Fruit fly (Drosophila melanogaster) Kc167 (cell line): ENCODE results near the gene CG5382.

Experiments used
- Myc ChIP-seq: fragments of >200 bp; optimal IDR thresholded peaks from 2 replicates; lab custom pipeline; 2017; ENCODE audit warnings: missing external identifiers
- Sin3A ChIP-seq: fragments of >200 bp; optimal IDR thresholded peaks from 2 replicates; lab custom pipeline; 2018; ENCODE audit warnings: missing external identifiers
- h ChIP-seq: fragments of >200 bp; optimal IDR thresholded peaks from 3 replicates; lab custom pipeline; 2018; ENCODE audit warnings: missing external identifiers
- insv ChIP-seq: fragments of >200 bp; optimal IDR thresholded peaks from 3 replicates; lab custom pipeline; 2018; ENCODE audit warnings: missing external identifiers
- psq ChIP-seq: fragments of >200 bp; optimal IDR thresholded peaks from 2 replicates; lab custom pipeline; 2017; ENCODE audit warnings: missing external identifiers
- ttk ChIP-seq: sonication (Bioruptor generic); optimal IDR thresholded peaks from 2 replicates; lab custom pipeline; 2017; ENCODE audit warnings: missing external identifiers

CG5382 gene

DNA sequence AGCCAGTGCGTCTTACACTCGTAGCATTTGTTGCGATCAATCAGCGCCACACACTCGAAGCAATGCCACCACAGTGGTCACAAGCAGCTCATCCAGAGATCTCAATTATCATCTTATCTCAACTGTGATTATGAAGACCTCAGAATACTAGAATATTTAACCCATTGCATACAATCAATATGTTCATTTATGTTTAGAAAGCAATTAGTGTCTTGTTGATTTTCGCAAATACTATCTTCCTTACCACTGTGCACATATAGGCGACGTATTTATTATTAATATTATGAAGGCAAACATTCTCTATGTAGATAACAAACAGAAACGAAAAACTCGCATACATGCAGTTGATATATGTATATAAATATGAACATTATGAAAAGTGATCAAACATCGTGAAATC lies 7.0 kb downstream of the CG5382 start:
- TF ChIP-seq h (lab: Kevin White, UChicago) (no peak), Myc (no peak), insv (lab: Kevin White, UChicago) (no peak), Sin3A (lab: Kevin White, UChicago) (no peak), ttk (lab: Kevin White, UChicago) (no peak), psq (lab: Kevin White, UChicago) (no peak)

DNA sequence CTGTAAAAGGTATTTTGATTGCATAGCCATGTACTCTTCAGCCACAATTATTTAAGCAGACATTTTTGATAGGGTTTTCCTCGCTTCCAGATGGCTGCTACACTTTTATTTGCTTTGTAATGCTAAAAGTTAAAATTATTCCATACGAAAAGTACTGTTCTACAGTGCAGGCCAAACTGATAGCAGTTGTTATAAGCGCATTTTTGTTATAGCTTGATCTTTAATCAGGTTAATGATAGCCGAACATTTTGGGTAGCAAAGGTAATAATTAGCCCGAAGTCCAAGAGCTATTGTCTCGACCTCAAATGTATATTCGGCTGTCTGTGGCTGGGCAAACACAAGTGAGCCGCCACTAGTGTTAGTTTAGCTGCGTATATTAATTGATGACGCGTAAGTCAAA lies 7.8 kb downstream of the CG5382 start:
- TF ChIP-seq psq (lab: Kevin White, UChicago) (no peak), insv (lab: Kevin White, UChicago) (no peak), h (lab: Kevin White, UChicago) (no peak), Sin3A (lab: Kevin White, UChicago) (no peak), ttk (lab: Kevin White, UChicago) (no peak), Myc (no peak)

DNA sequence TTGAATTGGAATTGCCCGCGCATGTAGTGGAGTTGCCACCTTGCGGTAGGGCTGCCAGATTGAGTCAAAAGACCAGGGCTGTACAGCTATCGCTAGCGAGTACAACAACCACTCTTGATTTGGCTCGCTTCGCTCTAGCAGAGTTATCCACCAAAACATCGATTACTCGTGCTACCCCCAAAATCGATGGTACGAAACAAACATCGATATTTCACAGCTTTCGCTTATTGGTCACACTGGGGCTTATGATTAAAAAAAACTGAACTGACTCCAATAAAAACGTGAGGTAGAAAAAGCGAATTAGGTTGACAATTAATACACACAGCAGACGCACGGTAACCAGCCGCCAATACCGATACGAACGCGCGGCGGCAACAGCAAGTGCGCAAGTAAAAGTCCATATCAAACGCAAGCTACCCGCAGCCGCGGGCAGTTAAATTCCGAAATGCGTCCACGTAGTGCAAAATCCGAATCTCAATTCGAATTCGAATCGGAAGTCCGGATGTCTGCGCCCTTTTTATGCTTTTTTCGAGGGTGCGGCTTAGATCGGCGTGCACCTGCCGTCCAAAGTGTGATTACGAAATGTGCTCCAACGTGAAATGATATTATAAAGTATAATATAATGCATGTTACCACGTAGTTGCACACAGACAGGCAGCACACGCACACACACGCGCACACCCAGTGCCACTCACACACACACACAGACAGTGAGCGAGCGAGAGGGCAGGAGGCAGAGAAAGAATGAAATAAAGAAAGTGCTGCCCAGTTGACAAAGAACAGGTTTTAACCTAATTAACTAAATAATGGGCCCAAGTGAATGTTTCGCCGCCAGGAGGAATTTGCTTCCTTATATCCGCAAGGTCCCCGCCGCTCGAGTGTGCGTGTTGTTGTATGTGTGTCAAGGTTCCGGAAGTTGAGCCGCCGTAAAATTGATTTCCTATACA lies 9.0 kb downstream of the CG5382 start, which contains the start of gene Sar1:
TSS of gene Sar1 (plus strand) at position 222 of the 947 bp plus-strand sequence.
- TF ChIP-seq insv (lab: Kevin White, UChicago) (no peak), psq (lab: Kevin White, UChicago) (no peak), h (lab: Kevin White, UChicago) (no peak), ttk (lab: Kevin White, UChicago) (no peak)

DNA sequence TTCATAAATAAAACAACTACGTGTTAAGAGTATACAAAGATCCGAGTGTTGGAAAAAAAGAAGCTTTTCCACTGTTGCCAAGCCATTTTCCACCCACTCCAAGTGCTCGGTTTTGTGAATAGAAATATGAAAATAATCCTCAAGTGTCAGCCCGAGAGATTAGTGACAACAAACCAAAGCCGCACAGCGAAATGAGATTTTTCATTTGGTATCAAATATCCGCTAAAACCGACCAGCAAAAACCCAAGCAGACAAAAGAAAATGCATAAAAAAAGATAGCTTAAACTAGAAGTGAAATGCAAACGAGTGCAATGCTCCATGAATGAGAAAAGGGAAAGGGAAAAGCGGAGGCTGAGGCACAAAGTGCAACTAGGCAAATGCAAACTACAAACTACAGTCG lies 14.4 kb downstream of the CG5382 start, which contains the start of gene rdhB:
TSS of gene rdhB (plus strand) at position 301 of the 400 bp plus-strand sequence.
- TF ChIP-seq Myc (no peak), psq (lab: Kevin White, UChicago) (no peak), ttk (lab: Kevin White, UChicago) (no peak), Sin3A (lab: Kevin White, UChicago) (no peak), insv (lab: Kevin White, UChicago) (no peak), h (lab: Kevin White, UChicago) (no peak)

DNA sequence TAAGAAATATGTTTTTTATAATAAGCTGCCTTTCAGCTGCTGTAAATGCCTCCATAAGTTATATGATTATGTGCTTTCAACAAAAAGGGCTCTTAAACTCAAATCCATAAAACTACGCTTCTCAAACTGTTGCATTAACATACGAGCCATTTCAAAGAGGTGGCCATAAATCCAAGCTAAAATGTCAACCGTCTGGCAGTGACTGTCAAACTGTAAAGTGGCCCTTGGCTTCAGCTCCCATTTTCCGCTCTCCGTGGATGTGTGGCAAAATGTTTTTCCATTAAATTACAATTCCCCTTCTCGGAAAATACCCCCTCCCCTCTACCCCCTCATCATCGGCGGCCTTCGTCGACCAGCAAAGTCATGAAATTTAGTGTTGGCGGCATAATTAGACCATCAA lies 23.1 kb downstream of the CG5382 start:
- TF ChIP-seq h (lab: Kevin White, UChicago) = no peak
- TF ChIP-seq psq (lab: Kevin White, UChicago) = no peak
- no peak for TF ChIP-seq Sin3A (lab: Kevin White, UChicago)
- TF ChIP-seq Myc = no peak
- TF ChIP-seq insv (lab: Kevin White, UChicago) = no peak
- no peak for TF ChIP-seq ttk (lab: Kevin White, UChicago)

DNA sequence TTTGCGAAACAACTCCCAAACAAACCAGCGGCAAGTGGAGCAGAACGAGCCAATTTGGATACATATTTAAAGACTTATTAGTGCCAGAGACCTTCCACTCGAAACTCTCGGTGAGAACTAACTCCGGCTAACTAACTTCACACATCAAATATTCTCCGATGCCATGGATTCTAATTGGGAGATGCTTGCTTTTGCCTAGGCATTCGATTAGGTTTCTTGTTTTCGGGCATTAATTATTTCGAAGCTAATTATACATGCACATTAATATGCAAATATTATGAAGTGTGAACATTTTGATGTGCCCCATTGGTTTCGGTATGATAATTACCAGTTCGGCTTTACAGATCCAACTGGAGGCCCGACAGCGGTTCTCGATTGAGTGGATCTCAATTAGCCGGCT lies 23.6 kb downstream of the CG5382 start, which contains the start of gene CG5386:
TSS of gene CG5386 (minus strand) at position 101 of the 400 bp plus-strand sequence.
- TF ChIP-seq psq (lab: Kevin White, UChicago) (no peak), Sin3A (lab: Kevin White, UChicago) (no peak), insv (lab: Kevin White, UChicago) (no peak), h (lab: Kevin White, UChicago) (no peak), ttk (lab: Kevin White, UChicago) (no peak), Myc (no peak)

DNA sequence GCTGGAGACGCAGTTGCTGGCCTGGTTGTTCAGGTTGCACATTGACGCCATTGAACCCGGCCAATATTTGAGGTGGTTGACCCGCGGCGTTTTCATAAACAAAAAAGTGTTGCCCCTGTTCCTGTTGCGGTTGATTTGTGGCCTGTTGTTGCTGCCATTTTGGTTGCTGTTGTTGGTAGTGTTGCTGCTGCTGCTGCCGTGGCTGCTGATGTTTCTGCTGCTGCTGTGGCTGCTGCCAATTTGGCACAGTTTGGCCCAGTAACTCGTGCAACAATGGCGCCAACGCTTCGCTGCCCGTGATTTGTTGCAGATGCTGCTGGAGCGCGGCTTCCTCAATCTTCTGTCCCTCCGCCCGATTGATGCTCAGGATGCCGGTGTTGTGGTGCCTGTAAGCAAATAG lies 24.1 kb downstream of the CG5382 start:
- TF ChIP-seq Myc (no peak), h (lab: Kevin White, UChicago) (no peak), Sin3A (lab: Kevin White, UChicago) (no peak), psq (lab: Kevin White, UChicago) (no peak), insv (lab: Kevin White, UChicago) (no peak), ttk (lab: Kevin White, UChicago) (no peak)

DNA sequence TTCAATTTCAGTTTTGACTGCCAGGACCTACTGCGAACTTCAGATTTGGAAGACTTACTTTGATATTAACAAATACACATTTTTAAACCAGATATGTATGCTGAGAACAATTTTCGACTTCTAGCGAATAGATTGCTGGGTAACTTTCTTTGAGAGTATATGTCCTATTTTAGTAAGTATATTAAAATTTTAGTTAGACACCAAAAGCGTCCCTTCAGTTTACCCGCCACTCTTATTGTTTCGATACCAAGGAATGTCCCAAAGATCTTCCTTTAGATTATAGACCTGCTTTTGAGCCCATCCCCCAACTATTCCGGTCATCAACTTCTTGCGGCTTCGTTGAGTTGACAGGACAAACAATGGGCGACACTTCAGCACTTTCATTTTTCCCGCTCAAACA lies 25.6 kb downstream of the CG5382 start, which contains the start of gene CG5388:
TSS of gene CG5388 (minus strand) at position 101 of the 400 bp plus-strand sequence.
- TF ChIP-seq h (lab: Kevin White, UChicago) = no peak
- no peak for TF ChIP-seq ttk (lab: Kevin White, UChicago)
- TF ChIP-seq Myc = no peak
- TF ChIP-seq Sin3A (lab: Kevin White, UChicago) = no peak
- no peak for TF ChIP-seq psq (lab: Kevin White, UChicago)
- no peak for TF ChIP-seq insv (lab: Kevin White, UChicago)

DNA sequence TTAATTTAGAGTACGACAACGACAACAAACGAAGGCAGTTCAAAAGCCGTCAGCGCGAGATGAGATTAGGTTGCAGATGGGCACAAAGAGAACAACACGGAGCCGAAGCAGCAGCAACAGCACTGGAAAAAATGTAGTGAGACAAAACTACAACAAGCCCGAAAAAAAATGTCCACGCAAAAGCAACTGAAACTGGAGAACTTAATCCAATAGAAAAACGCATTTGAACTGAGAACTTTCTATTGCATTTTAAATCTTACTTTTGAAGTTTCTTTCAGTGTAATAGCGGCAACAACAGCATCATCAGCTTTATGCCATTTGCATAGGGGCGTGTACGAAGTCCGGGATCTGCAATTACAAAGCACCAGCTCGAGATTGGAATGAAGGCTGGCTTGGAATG lies 26.3 kb downstream of the CG5382 start:
- TF ChIP-seq psq (lab: Kevin White, UChicago) = no peak
- TF ChIP-seq ttk (lab: Kevin White, UChicago) = no peak

DNA sequence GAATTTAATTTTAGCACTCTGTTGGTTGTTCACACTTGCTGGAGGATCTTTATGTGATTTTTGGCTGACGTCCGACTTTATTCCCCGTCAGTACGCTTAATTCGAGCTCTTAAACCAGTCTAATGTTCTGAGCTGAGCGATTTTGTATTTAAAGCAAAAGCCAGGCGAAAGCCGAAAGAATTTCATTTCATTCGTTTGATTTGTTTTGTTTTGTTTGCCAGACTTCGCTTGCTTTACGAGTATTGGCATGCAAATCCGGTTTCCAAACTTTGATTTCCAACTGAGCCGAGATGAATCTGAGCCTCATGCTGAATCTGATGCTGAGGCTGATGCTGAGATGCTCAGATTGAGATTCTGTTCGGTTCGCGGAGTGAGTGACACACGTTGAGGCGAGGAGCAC lies 31.7 kb downstream of the CG5382 start, which contains the start of gene CG5391:
TSS of gene CG5391 (minus strand) at position 101 of the 400 bp plus-strand sequence.
- no peak for TF ChIP-seq Myc
- no peak for TF ChIP-seq psq (lab: Kevin White, UChicago)
- no peak for TF ChIP-seq Sin3A (lab: Kevin White, UChicago)
- no peak for TF ChIP-seq ttk (lab: Kevin White, UChicago)
- no peak for TF ChIP-seq insv (lab: Kevin White, UChicago)
- no peak for TF ChIP-seq h (lab: Kevin White, UChicago)

DNA sequence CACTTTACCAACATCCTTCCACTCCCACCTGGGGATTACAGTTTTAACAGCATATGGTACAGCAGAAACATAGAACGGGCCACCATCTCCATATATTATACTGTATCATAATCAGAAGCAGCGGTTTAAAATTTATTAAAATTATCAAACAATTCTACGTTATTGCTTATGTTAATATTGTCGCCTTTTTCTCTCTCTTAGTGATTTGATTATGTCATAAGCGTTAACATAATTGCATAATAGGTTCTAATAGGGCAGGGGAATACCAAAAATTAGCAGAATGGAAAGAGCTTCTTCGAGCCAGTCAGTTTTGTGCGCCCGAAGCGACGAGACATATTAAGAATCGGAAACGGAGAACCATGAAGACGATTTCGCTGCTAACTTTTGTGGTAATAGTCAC lies 34.1 kb downstream of the CG5382 start, which contains the start of gene CG13862:
TSS of gene CG13862 (plus strand) at position 301 of the 400 bp plus-strand sequence.
- TF ChIP-seq h (lab: Kevin White, UChicago) (no peak), psq (lab: Kevin White, UChicago) (no peak), ttk (lab: Kevin White, UChicago) (no peak), Myc (no peak), Sin3A (lab: Kevin White, UChicago) (no peak), insv (lab: Kevin White, UChicago) (no peak)
